Worm (Caenorhabditis elegans) whole organism, L2 larva: Measurements from ENCODE around the gene sru-17.

Experiments used
- blmp-1 ChIP-seq: sonication (generic microtip); optimal IDR thresholded peaks from 2 replicates; lab custom pipeline; 2017; ENCODE audit warnings: missing genetic modification characterization, mild to moderate bottlenecking, missing compliant biosample characterization, antibody characterized with exemption, moderate library complexity; ENCODE audit not compliant: insufficient read depth
- ztf-11 ChIP-seq: sonication (generic microtip); optimal IDR thresholded peaks from 2 replicates; lab custom pipeline; 2017; ENCODE audit warnings: missing biosample characterization, missing genetic modification characterization
- ztf-4 ChIP-seq: fragments of 150-350 bp; optimal IDR thresholded peaks from 2 replicates; lab custom pipeline; 2014; ENCODE audit warnings: missing biosample characterization, missing genetic modification characterization

ce11 chrIV:12549014-12549413 lies 43.5 kb downstream of the sru-17 start:
- no peak for TF ChIP-seq ztf-11 (tag; lab: Kevin White, UChicago)
- no peak for TF ChIP-seq ztf-4 (tag; lab: Kevin White, UChicago)
- TF ChIP-seq blmp-1 (tag; lab: Kevin White, UChicago): no peak
